Worm (Caenorhabditis elegans) whole organism, young adult: ENCODE results near the gene C56E6.7.
A peak's percentile ranks its signal among the peaks of the same experiment; 100 is the strongest.

ENCODE experiments used
- C06A6.2 ChIP-seq: fragments of 200-800 bp; sonication (Bioruptor generic); conservative IDR thresholded peaks from 2 replicates; pipeline ENCODE4 v1.3.6; 2022; ENCODE audit warnings: missing genetic modification characterization, missing compliant biosample characterization
- D2030.7 ChIP-seq: fragments of 200-800 bp; sonication (Bioruptor generic); IDR thresholded peaks from 2 replicates; pipeline ENCODE4 v1.3.6; 2022; ENCODE audit warnings: missing genetic modification reagents, missing genetic modification characterization, missing compliant biosample characterization
- F10E7.11 ChIP-seq: sonication (generic microtip); optimal IDR thresholded peaks from 2 replicates; lab custom pipeline; 2017; ENCODE audit warnings: mild to moderate bottlenecking, missing genetic modification characterization, moderate library complexity, missing compliant biosample characterization
- F39B2.1 ChIP-seq: fragments of 200-800 bp; sonication (Bioruptor generic); IDR thresholded peaks from 2 replicates; pipeline ENCODE4 v1.3.6; 2022; ENCODE audit warnings: missing genetic modification reagents, missing genetic modification characterization, missing compliant biosample characterization
- F52B5.7 ChIP-seq: sonication (generic microtip); optimal IDR thresholded peaks from 2 replicates; lab custom pipeline; 2016; ENCODE audit warnings: mild to moderate bottlenecking, missing genetic modification characterization, missing compliant biosample characterization
- F57C9.4 ChIP-seq: sonication (generic microtip); optimal IDR thresholded peaks from 2 replicates; lab custom pipeline; 2017; ENCODE audit warnings: mild to moderate bottlenecking, missing genetic modification characterization, missing compliant biosample characterization
- Y53G8AR.9 ChIP-seq: fragments of 200-800 bp; sonication (Bioruptor generic); conservative IDR thresholded peaks from 2 replicates; pipeline ENCODE4 v1.3.6; 2022; ENCODE audit warnings: missing genetic modification reagents, missing genetic modification characterization, missing compliant biosample characterization
- Y79H2A.3 ChIP-seq: fragments of 200-800 bp; sonication (Bioruptor generic); conservative IDR thresholded peaks from 2 replicates; pipeline ENCODE4 v1.3.6; 2022; ENCODE audit warnings: missing genetic modification reagents, missing genetic modification characterization, missing compliant biosample characterization
- Y95B8A.8 ChIP-seq: fragments of 200-800 bp; sonication (Bioruptor generic); IDR thresholded peaks from 2 replicates; pipeline ENCODE4 v1.3.6; 2022; ENCODE audit warnings: missing genetic modification reagents, missing genetic modification characterization, missing compliant biosample characterization
- ZK185.1 ChIP-seq: sonication (generic microtip); optimal IDR thresholded peaks from 2 replicates; lab custom pipeline; 2016; ENCODE audit warnings: mild to moderate bottlenecking, missing genetic modification characterization, missing compliant biosample characterization; ENCODE audit not compliant: poor library complexity, severe bottlenecking
- akir-1 ChIP-seq: fragments of 200-800 bp; sonication (Bioruptor generic); optimal IDR thresholded peaks from 2 replicates; lab custom pipeline; 2018; ENCODE audit warnings: mild to moderate bottlenecking, missing genetic modification characterization, moderate library complexity, missing compliant biosample characterization
- aptf-3 ChIP-seq: fragments of 200-800 bp; sonication (Bioruptor generic); IDR thresholded peaks from 2 replicates; pipeline ENCODE4 v1.3.6; 2022; ENCODE audit warnings: missing genetic modification characterization, missing compliant biosample characterization
- attf-5 ChIP-seq: fragments of 200-800 bp; sonication (Bioruptor generic); optimal IDR thresholded peaks from 2 replicates; lab custom pipeline; 2018; ENCODE audit warnings: mild to moderate bottlenecking, missing genetic modification characterization, missing compliant biosample characterization
- attf-6 ChIP-seq: fragments of 200-800 bp; sonication (Bioruptor generic); IDR thresholded peaks from 2 replicates; pipeline ENCODE4 v1.3.6; 2022; ENCODE audit warnings: missing genetic modification reagents, missing genetic modification characterization, missing compliant biosample characterization
- bed-1 ChIP-seq: fragments of 200-800 bp; sonication (Bioruptor generic); IDR thresholded peaks from 2 replicates; pipeline ENCODE4 v1.3.6; 2022; ENCODE audit warnings: missing genetic modification reagents, missing genetic modification characterization, missing compliant biosample characterization
- ccch-3 ChIP-seq: fragments of 200-800 bp; sonication (Bioruptor generic); optimal IDR thresholded peaks from 2 replicates; lab custom pipeline; 2018; ENCODE audit warnings: mild to moderate bottlenecking, missing genetic modification characterization, missing compliant biosample characterization
- cebp-1 ChIP-seq, 2 experiments: fragments of 200-800 bp in 1 of 2; sonication (Bioruptor generic) in 1 of 2; sonication (generic microtip) in 1 of 2; IDR thresholded peaks in 1 of 2; optimal IDR thresholded peaks in 1 of 2; 2 replicates each; pipeline versions ENCODE4 v1.3.6 to Lab custom; 2017 to 2022; ENCODE audit warnings: missing compliant biosample characterization in 2 of 2, missing genetic modification characterization in 2 of 2, mild to moderate bottlenecking in 1 of 2, missing genetic modification reagents in 1 of 2, moderate library complexity in 1 of 2
- cebp-2 ChIP-seq: fragments of 200-800 bp; sonication (Bioruptor generic); IDR thresholded peaks from 2 replicates; pipeline ENCODE4 v1.3.6; 2022; ENCODE audit warnings: missing genetic modification characterization, missing compliant biosample characterization
- ceh-100 ChIP-seq: fragments of 200-800 bp; sonication (Bioruptor generic); IDR thresholded peaks from 2 replicates; pipeline ENCODE4 v1.3.6; 2022; ENCODE audit warnings: missing genetic modification reagents, missing genetic modification characterization, missing compliant biosample characterization
- ceh-40 ChIP-seq: fragments of 200-800 bp; sonication (Bioruptor generic); IDR thresholded peaks from 2 replicates; pipeline ENCODE4 v1.3.6; 2022; ENCODE audit warnings: missing genetic modification characterization, missing compliant biosample characterization
- ceh-79 ChIP-seq: sonication (generic microtip); optimal IDR thresholded peaks from 2 replicates; lab custom pipeline; 2017; ENCODE audit warnings: mild to moderate bottlenecking, missing genetic modification characterization, missing compliant biosample characterization
- ceh-91 ChIP-seq: fragments of 200-800 bp; sonication (Bioruptor generic); IDR thresholded peaks from 2 replicates; pipeline ENCODE4 v1.3.6; 2022; ENCODE audit warnings: missing genetic modification reagents, missing genetic modification characterization, missing compliant biosample characterization
- dox-1 ChIP-seq: fragments of 200-800 bp; sonication (Bioruptor generic); IDR thresholded peaks from 2 replicates; pipeline ENCODE4 v1.3.6; 2022; ENCODE audit warnings: missing genetic modification reagents, missing genetic modification characterization, missing compliant biosample characterization
- dpl-1 ChIP-seq: fragments of 150-350 bp; optimal IDR thresholded peaks from 2 replicates; lab custom pipeline; 2014; ENCODE audit warnings: missing biosample characterization, missing genetic modification reagents, missing genetic modification characterization
- efl-1 ChIP-seq: fragments of 150-350 bp; optimal IDR thresholded peaks from 2 replicates; lab custom pipeline; 2014; ENCODE audit warnings: missing biosample characterization, missing genetic modification reagents, missing genetic modification characterization
- egl-18 ChIP-seq: fragments of 200-800 bp; sonication (Bioruptor generic); IDR thresholded peaks from 2 replicates; pipeline ENCODE4 v1.3.6; 2022; ENCODE audit warnings: missing genetic modification reagents, missing genetic modification characterization, missing compliant biosample characterization
- egl-44 ChIP-seq: fragments of 200-800 bp; sonication (Bioruptor generic); IDR thresholded peaks from 2 replicates; pipeline ENCODE4 v1.3.6; 2022; ENCODE audit warnings: missing genetic modification reagents, missing genetic modification characterization, missing compliant biosample characterization
- egrh-3 ChIP-seq: fragments of 200-800 bp; sonication (Bioruptor generic); IDR thresholded peaks from 2 replicates; pipeline ENCODE4 v1.3.6; 2022; ENCODE audit warnings: missing genetic modification reagents, missing genetic modification characterization, missing compliant biosample characterization
- ekl-4 ChIP-seq: fragments of 200-800 bp; sonication (Bioruptor generic); IDR thresholded peaks from 2 replicates; pipeline ENCODE4 v1.3.6; 2022; ENCODE audit warnings: missing genetic modification reagents, missing genetic modification characterization, missing compliant biosample characterization
- gei-17 ChIP-seq: fragments of 200-800 bp; sonication (Bioruptor generic); optimal IDR thresholded peaks from 2 replicates; lab custom pipeline; 2018; ENCODE audit warnings: mild to moderate bottlenecking, missing genetic modification characterization, missing compliant biosample characterization
- him-1 ChIP-seq: sonication (generic microtip); optimal IDR thresholded peaks from 2 replicates; lab custom pipeline; 2016; ENCODE audit warnings: missing genotype, missing genetic modification reagents, missing genetic modification characterization, missing compliant biosample characterization
- hlh-12 ChIP-seq: sonication (generic microtip); optimal IDR thresholded peaks from 2 replicates; lab custom pipeline; 2016; ENCODE audit warnings: missing genetic modification characterization, missing compliant biosample characterization
- hsf-1 ChIP-seq: fragments of 200-800 bp; sonication (Bioruptor generic); IDR thresholded peaks from 2 replicates; pipeline ENCODE4 v1.3.6; 2022; ENCODE audit warnings: missing genetic modification reagents, missing genetic modification characterization, missing compliant biosample characterization
- lag-1 ChIP-seq: fragments of 200-800 bp; sonication (Bioruptor generic); IDR thresholded peaks from 2 replicates; pipeline ENCODE4 v1.3.6; 2022; ENCODE audit warnings: missing genetic modification reagents, missing genetic modification characterization, missing compliant biosample characterization
- lin-35 ChIP-seq, 3 experiments: fragments of 150-350 bp in 2 of 3; sonication (generic microtip) in 1 of 3; optimal IDR thresholded peaks; 2 replicates each; lab custom pipeline; 2014 to 2018; ENCODE audit warnings: missing biosample characterization in 3 of 3, missing genetic modification characterization in 3 of 3, missing genetic modification reagents in 3 of 3
- madf-10 ChIP-seq: sonication (generic microtip); optimal IDR thresholded peaks from 2 replicates; lab custom pipeline; 2016; ENCODE audit warnings: mild to moderate bottlenecking, missing genetic modification characterization, missing compliant biosample characterization
- madf-3 ChIP-seq: fragments of 200-800 bp; sonication (Bioruptor generic); IDR thresholded peaks from 2 replicates; pipeline ENCODE4 v1.3.6; 2022; ENCODE audit warnings: missing genetic modification reagents, missing genetic modification characterization, missing compliant biosample characterization
- nfya-1 ChIP-seq: sonication (generic microtip); optimal IDR thresholded peaks from 2 replicates; lab custom pipeline; 2017; ENCODE audit warnings: antibody characterized with exemption, missing compliant biosample characterization, missing genetic modification characterization, borderline replicate concordance; ENCODE audit not compliant: insufficient read depth
- nfyb-1 ChIP-seq: fragments of 200-800 bp; sonication (Bioruptor generic); IDR thresholded peaks from 2 replicates; pipeline ENCODE4 v1.3.6; 2022; ENCODE audit warnings: missing genetic modification reagents, missing genetic modification characterization, missing compliant biosample characterization
- nhr-120 ChIP-seq: fragments of 200-800 bp; sonication (Bioruptor generic); IDR thresholded peaks from 2 replicates; pipeline ENCODE4 v1.3.6; 2022; ENCODE audit warnings: missing genetic modification characterization, missing compliant biosample characterization
- nhr-179 ChIP-seq: sonication (generic microtip); optimal IDR thresholded peaks from 2 replicates; lab custom pipeline; 2016; ENCODE audit warnings: mild to moderate bottlenecking, missing genetic modification characterization, missing compliant biosample characterization
- nhr-27 ChIP-seq: fragments of 200-800 bp; sonication (Bioruptor generic); optimal IDR thresholded peaks from 2 replicates; lab custom pipeline; 2018; ENCODE audit warnings: mild to moderate bottlenecking, missing genetic modification characterization, moderate library complexity, missing compliant biosample characterization
- pbrm-1 ChIP-seq: fragments of 200-800 bp; sonication (Bioruptor generic); IDR thresholded peaks from 2 replicates; pipeline ENCODE4 v1.3.6; 2022; ENCODE audit warnings: missing genetic modification reagents, missing genetic modification characterization, missing compliant biosample characterization
- snpc-3.4 ChIP-seq: sonication (generic microtip); optimal IDR thresholded peaks from 2 replicates; lab custom pipeline; 2017; ENCODE audit warnings: missing genetic modification characterization, mild to moderate bottlenecking, missing compliant biosample characterization, antibody characterized with exemption, moderate library complexity, missing genotype, missing genetic modification reagents
- tlf-1 ChIP-seq: fragments of 200-800 bp; sonication (Bioruptor generic); optimal IDR thresholded peaks from 2 replicates; lab custom pipeline; 2018; ENCODE audit warnings: mild to moderate bottlenecking, missing genetic modification characterization, missing compliant biosample characterization
- xnd-1 ChIP-seq: sonication (generic microtip); optimal IDR thresholded peaks from 2 replicates; lab custom pipeline; 2016; ENCODE audit warnings: missing genotype, missing genetic modification reagents, missing genetic modification characterization, missing compliant biosample characterization
- ztf-18 ChIP-seq: sonication (generic microtip); optimal IDR thresholded peaks from 2 replicates; lab custom pipeline; 2016; ENCODE audit warnings: missing genotype, mild to moderate bottlenecking, missing genetic modification characterization, missing compliant biosample characterization
- ztf-26 ChIP-seq: sonication (generic microtip); optimal IDR thresholded peaks from 2 replicates; lab custom pipeline; 2017; ENCODE audit warnings: missing genetic modification characterization, missing compliant biosample characterization

Gene C56E6.7

ce11 chrII:6491817-6492452, 24.4 kb upstream of the C56E6.7 start, which contains the start of the genes T28D9.11 and T28D9.1 (continued):
- TF ChIP-seq cebp-1 (GFP tag; IDR thresholded peaks at IDR 0.05; lab: Robert Waterston, UW): no peak; the same call in 1 of the 2 replicates
- peak; percentile 57 for TF ChIP-seq cebp-1 (tag; optimal IDR thresholded peaks at IDR 0.05; lab: Kevin White, UChicago)
- no peak for TF ChIP-seq hlh-12 (tag; lab: Kevin White, UChicago)
- peak; percentile 35; the same call in 1 of the 2 replicates for TF ChIP-seq egl-44 (GFP tag; lab: Robert Waterston, UW)
- TF ChIP-seq snpc-3.4 (tag; lab: Kevin White, UChicago): no peak
- no peak for TF ChIP-seq him-1 (tag; lab: Kevin White, UChicago)
- TF ChIP-seq ccch-3 (GFP tag; lab: Kevin White, UChicago): no peak
- no peak for TF ChIP-seq gei-17 (GFP tag; lab: Kevin White, UChicago)
- TF ChIP-seq ceh-91: 0 out of 2 replicates have a peak, but pooled peaks have one; percentile 25
- no peak for TF ChIP-seq ZK185.1
- TF ChIP-seq F52B5.7 (tag; lab: Kevin White, UChicago): peak; percentile 11
- peak; percentile 6 for TF ChIP-seq ztf-18
- no peak for TF ChIP-seq madf-3 (GFP tag; lab: Robert Waterston, UW)
- no peak for TF ChIP-seq Y95B8A.8
- TF ChIP-seq nhr-27: no peak
- TF ChIP-seq egl-18: 0 out of 2 replicates have a peak, but pooled peaks have one; percentile 40
- no peak for TF ChIP-seq ceh-79
- peak; percentile 28 for TF ChIP-seq madf-10
- no peak for TF ChIP-seq nhr-179 (tag; lab: Kevin White, UChicago)
- no peak for TF ChIP-seq akir-1 (GFP tag; lab: Kevin White, UChicago)
- TF ChIP-seq ceh-40 (GFP tag; lab: Robert Waterston, UW): no peak
- no peak for TF ChIP-seq dpl-1 (GFP tag; lab: Kevin White, UChicago)
- TF ChIP-seq Y79H2A.3 (GFP tag; lab: Robert Waterston, UW): no peak
- TF ChIP-seq tlf-1: no peak
- TF ChIP-seq efl-1: no peak
- peak; percentile 66 for TF ChIP-seq dox-1 (GFP tag; lab: Robert Waterston, UW)
- TF ChIP-seq attf-6: no peak
- TF ChIP-seq ztf-26 (tag; lab: Kevin White, UChicago): no peak
- TF ChIP-seq aptf-3 (GFP tag; lab: Robert Waterston, UW): no peak
- no peak for TF ChIP-seq ceh-100 (GFP tag; lab: Robert Waterston, UW)
- no peak for TF ChIP-seq bed-1 (GFP tag; lab: Robert Waterston, UW)
- TF ChIP-seq pbrm-1 (GFP tag; lab: Robert Waterston, UW): 0 out of 2 replicates have a peak, but pooled peaks have one; percentile 25
- TF ChIP-seq F57C9.4: no peak
- TF ChIP-seq C06A6.2 (GFP tag; lab: Robert Waterston, UW): no peak
- 0 out of 2 replicates have a peak, but pooled peaks have one; percentile 35 for TF ChIP-seq ekl-4
- peak; percentile 34; the same call in 1 of the 2 replicates for TF ChIP-seq nfyb-1 (GFP tag; lab: Robert Waterston, UW)
- TF ChIP-seq egrh-3 (GFP tag; lab: Robert Waterston, UW): peak; percentile 88
- TF ChIP-seq cebp-2 (GFP tag; lab: Robert Waterston, UW): no peak
- TF ChIP-seq Y53G8AR.9 (GFP tag; lab: Robert Waterston, UW): no peak
- no peak for TF ChIP-seq F39B2.1 (GFP tag; lab: Robert Waterston, UW)
- no peak for TF ChIP-seq F10E7.11
- no peak for TF ChIP-seq xnd-1 (tag; lab: Kevin White, UChicago)
- peak; percentile 72 for TF ChIP-seq attf-5
- TF ChIP-seq nhr-120 (GFP tag; lab: Robert Waterston, UW): no peak
- no peak for TF ChIP-seq lag-1 (GFP tag; lab: Robert Waterston, UW)
- peak in 1 of 3 experiments; percentile 45 for TF ChIP-seq lin-35 (GFP tag; optimal IDR thresholded peaks at IDR 0.05; lab: Kevin White, UChicago)
- TF ChIP-seq hsf-1 (GFP tag; lab: Robert Waterston, UW): no peak
- TF ChIP-seq nfya-1 (tag; lab: Kevin White, UChicago): no peak
- TF ChIP-seq D2030.7 (GFP tag; lab: Robert Waterston, UW): no peak; the same call in none of the 2 replicates
